Fruit fly (Drosophila melanogaster) whole organism, embryonic: ENCODE results near the gene CG3342.

Source experiments
- Blimp-1 ChIP-seq: fragments of 200-800 bp; sonication (Bioruptor generic); optimal IDR thresholded peaks from 3 replicates; lab custom pipeline; 2018; ENCODE audit warnings: missing biosample characterization, missing genetic modification characterization, mild to moderate bottlenecking, moderate library complexity, missing genetic modification reagents
- CG10543 ChIP-seq: fragments of 200-800 bp; sonication (Bioruptor generic); optimal IDR thresholded peaks from 3 replicates; lab custom pipeline; 2017; ENCODE audit warnings: missing biosample characterization, mild to moderate bottlenecking, missing genetic modification characterization, moderate library complexity
- CG11504 ChIP-seq: fragments of 200-800 bp; sonication (Bioruptor generic); optimal IDR thresholded peaks from 3 replicates; lab custom pipeline; 2019; ENCODE audit warnings: missing biosample characterization, mild to moderate bottlenecking, missing genetic modification characterization, moderate library complexity
- CG13287 ChIP-seq: fragments of 200-800 bp; sonication (Bioruptor generic); IDR thresholded peaks from 2 replicates; pipeline ENCODE4 v1.3.6; 2022; ENCODE audit warnings: missing biosample characterization, missing genetic modification characterization; ENCODE audit not compliant: partially characterized antibody
- CG14441 ChIP-seq: fragments of 200-800 bp; sonication (Bioruptor generic); IDR thresholded peaks from 2 replicates; pipeline ENCODE4 v1.3.6; 2022; ENCODE audit warnings: missing biosample characterization, missing genetic modification characterization
- CG14667 ChIP-seq: fragments of 200-800 bp; sonication (Bioruptor generic); IDR thresholded peaks from 2 replicates; pipeline ENCODE4 v1.3.6; 2022; ENCODE audit warnings: missing biosample characterization, missing genetic modification characterization
- CG14710 ChIP-seq: fragments of 200-800 bp; sonication (Bioruptor generic); optimal IDR thresholded peaks from 3 replicates; lab custom pipeline; 2019; ENCODE audit warnings: missing biosample characterization, mild to moderate bottlenecking, missing genetic modification characterization, moderate library complexity
- CG17802 ChIP-seq: fragments of 200-800 bp; sonication (Bioruptor generic); optimal IDR thresholded peaks from 2 replicates; lab custom pipeline; 2018; ENCODE audit warnings: missing biosample characterization, mild to moderate bottlenecking, missing genetic modification characterization, moderate library complexity
- CG2202 ChIP-seq: fragments of 200-800 bp; sonication (Bioruptor generic); optimal IDR thresholded peaks from 2 replicates; lab custom pipeline; 2018; ENCODE audit warnings: missing biosample characterization, mild to moderate bottlenecking, missing genetic modification characterization
- CG30020 ChIP-seq: fragments of 200-800 bp; optimal IDR thresholded peaks from 2 replicates; lab custom pipeline; 2019; ENCODE audit warnings: missing biosample characterization, mild to moderate bottlenecking, missing genetic modification characterization, moderate library complexity
- CG30403 ChIP-seq: fragments of 200-800 bp; sonication (Bioruptor generic); optimal IDR thresholded peaks from 3 replicates; lab custom pipeline; 2016; ENCODE audit warnings: missing biosample characterization, missing genetic modification characterization
- CG3407 ChIP-seq: fragments of 200-800 bp; sonication (Bioruptor generic); optimal IDR thresholded peaks from 2 replicates; lab custom pipeline; 2018; ENCODE audit warnings: missing biosample characterization, mild to moderate bottlenecking, missing genetic modification characterization
- CG3847 ChIP-seq: fragments of 200-800 bp; sonication (Bioruptor generic); IDR thresholded peaks from 2 replicates; pipeline ENCODE4 v1.3.6; 2022; ENCODE audit warnings: missing biosample characterization, missing genetic modification characterization
- CG4617 ChIP-seq: fragments of 200-800 bp; sonication (Bioruptor generic); optimal IDR thresholded peaks from 3 replicates; lab custom pipeline; 2016; ENCODE audit warnings: missing biosample characterization, missing genetic modification characterization, borderline replicate concordance
- CG6854 ChIP-seq: fragments of 200-800 bp; sonication (Bioruptor generic); optimal IDR thresholded peaks from 3 replicates; lab custom pipeline; 2017; ENCODE audit warnings: missing biosample characterization, mild to moderate bottlenecking, missing genetic modification characterization
- CG7271 ChIP-seq: fragments of 200-800 bp; sonication (Bioruptor generic); optimal IDR thresholded peaks from 2 replicates; lab custom pipeline; 2018; ENCODE audit warnings: missing biosample characterization, mild to moderate bottlenecking, missing genetic modification characterization, moderate library complexity
- CG7357 ChIP-seq: fragments of 200-800 bp; sonication (Bioruptor generic); IDR thresholded peaks from 3 replicates; pipeline ENCODE4 v1.3.6; 2022; ENCODE audit warnings: missing biosample characterization, missing genetic modification characterization
- CG8765 ChIP-seq: fragments of 200-800 bp; sonication (Bioruptor generic); IDR thresholded peaks from 2 replicates; pipeline ENCODE4 v1.3.6; 2022; ENCODE audit warnings: missing biosample characterization, missing genetic modification characterization
- CG8924 ChIP-seq: fragments of 200-800 bp; optimal IDR thresholded peaks from 3 replicates; lab custom pipeline; 2019; ENCODE audit warnings: missing biosample characterization, mild to moderate bottlenecking, missing genetic modification characterization, moderate library complexity
- CG9797 ChIP-seq: fragments of 200-800 bp; sonication (Bioruptor generic); optimal IDR thresholded peaks from 3 replicates; lab custom pipeline; 2018; ENCODE audit warnings: missing biosample characterization, mild to moderate bottlenecking, missing genetic modification characterization
- CoRest ChIP-seq: fragments of 200-800 bp; sonication (Bioruptor generic); optimal IDR thresholded peaks from 3 replicates; lab custom pipeline; 2018; ENCODE audit warnings: missing biosample characterization, mild to moderate bottlenecking, missing genetic modification characterization, moderate library complexity
- D ChIP-seq, 2 experiments: fragments of 200-800 bp in 1 of 2; fragments of >200 bp in 1 of 2; sonication (Bioruptor generic) in 1 of 2; optimal IDR thresholded peaks; 2 replicates in 1 of 2; 3 replicates in 1 of 2; lab custom pipeline; 2017; ENCODE audit warnings: mild to moderate bottlenecking in 1 of 2, missing biosample characterization in 1 of 2, missing genetic modification characterization in 1 of 2, missing genetic modification reagents in 1 of 2
- Deaf1 ChIP-seq: fragments of 200-800 bp; optimal IDR thresholded peaks from 3 replicates; lab custom pipeline; 2019; ENCODE audit warnings: missing biosample characterization, mild to moderate bottlenecking, missing genetic modification characterization, moderate library complexity
- Dip3 ChIP-seq: fragments of 200-800 bp; sonication (Bioruptor generic); optimal IDR thresholded peaks from 3 replicates; lab custom pipeline; 2016; ENCODE audit warnings: missing biosample characterization, missing genetic modification characterization
- Drgx ChIP-seq: fragments of 200-800 bp; sonication (Bioruptor generic); IDR thresholded peaks from 2 replicates; pipeline ENCODE4 v1.3.6; 2022; ENCODE audit warnings: missing biosample characterization, missing genetic modification characterization
- H2.0 ChIP-seq: fragments of 200-800 bp; sonication (Bioruptor generic); IDR thresholded peaks from 2 replicates; pipeline ENCODE4 v1.3.6; 2022; ENCODE audit warnings: missing biosample characterization, missing genetic modification characterization
- Hand ChIP-seq: fragments of 200-800 bp; sonication (Bioruptor generic); optimal IDR thresholded peaks from 2 replicates; lab custom pipeline; 2017; ENCODE audit warnings: mild to moderate bottlenecking, missing biosample characterization, missing genetic modification reagents, missing genetic modification characterization
- MBD-R2 ChIP-seq: fragments of 200-800 bp; sonication (Bioruptor generic); IDR thresholded peaks from 2 replicates; pipeline ENCODE4 v1.3.6; 2022; ENCODE audit warnings: missing biosample characterization, missing genetic modification characterization
- MESR4 ChIP-seq: fragments of 200-800 bp; sonication (Bioruptor generic); optimal IDR thresholded peaks from 2 replicates; lab custom pipeline; 2018; ENCODE audit warnings: missing biosample characterization, mild to moderate bottlenecking, missing genetic modification characterization, moderate library complexity
- NK7.1 ChIP-seq: fragments of 200-800 bp; sonication (Bioruptor generic); optimal IDR thresholded peaks from 3 replicates; lab custom pipeline; 2016; ENCODE audit warnings: missing biosample characterization, missing genetic modification characterization
- Ravus ChIP-seq: fragments of 200-800 bp; sonication (Bioruptor generic); IDR thresholded peaks from 2 replicates; pipeline ENCODE4 v1.3.6; 2022; ENCODE audit warnings: missing biosample characterization, missing genetic modification characterization
- Sox100B ChIP-seq: fragments of 200-800 bp; sonication (Bioruptor generic); optimal IDR thresholded peaks from 3 replicates; lab custom pipeline; 2018; ENCODE audit warnings: missing biosample characterization, mild to moderate bottlenecking, missing genetic modification characterization
- Taf1 ChIP-seq: fragments of 200-800 bp; sonication (Bioruptor generic); IDR thresholded peaks from 2 replicates; pipeline ENCODE4 v1.3.6; 2022; ENCODE audit warnings: missing biosample characterization, missing genetic modification characterization
- abd-A ChIP-seq: fragments of 200-800 bp; sonication (Bioruptor generic); optimal IDR thresholded peaks from 3 replicates; lab custom pipeline; 2019; ENCODE audit warnings: missing biosample characterization, mild to moderate bottlenecking, missing genetic modification characterization, moderate library complexity
- aop ChIP-seq: fragments of 200-800 bp; sonication (Bioruptor generic); IDR thresholded peaks from 2 replicates; pipeline ENCODE4 v1.3.6; 2022; ENCODE audit warnings: missing biosample characterization, missing genetic modification characterization
- dmrt11E ChIP-seq: fragments of 200-800 bp; sonication (Bioruptor generic); optimal IDR thresholded peaks from 3 replicates; lab custom pipeline; 2018; ENCODE audit warnings: missing biosample characterization, mild to moderate bottlenecking, missing genetic modification characterization, moderate library complexity
- gce ChIP-seq: fragments of 200-800 bp; sonication (Bioruptor generic); IDR thresholded peaks from 3 replicates; pipeline ENCODE4 v1.3.6; 2022; ENCODE audit warnings: missing biosample characterization, missing genetic modification characterization
- gem ChIP-seq: fragments of 200-800 bp; sonication (Bioruptor generic); optimal IDR thresholded peaks from 2 replicates; lab custom pipeline; 2019; ENCODE audit warnings: missing biosample characterization, mild to moderate bottlenecking, missing genetic modification characterization, moderate library complexity
- grn ChIP-seq: fragments of 200-800 bp; sonication (Bioruptor generic); optimal IDR thresholded peaks from 3 replicates; lab custom pipeline; 2017; ENCODE audit warnings: missing biosample characterization, missing genetic modification characterization
- kah ChIP-seq: fragments of 200-800 bp; sonication (Bioruptor generic); optimal IDR thresholded peaks from 2 replicates; lab custom pipeline; 2018; ENCODE audit warnings: missing biosample characterization, mild to moderate bottlenecking, missing genetic modification characterization
- lola ChIP-seq, 3 experiments: fragments of >200 bp in 2 of 3; fragments of 200-800 bp in 1 of 3; sonication (Bioruptor generic) in 1 of 3; optimal IDR thresholded peaks; 2 replicates each; lab custom pipeline; 2017 to 2019; ENCODE audit warnings: missing biosample characterization in 3 of 3, missing genetic modification characterization in 3 of 3, mild to moderate bottlenecking in 1 of 3, moderate library complexity in 1 of 3
- lov ChIP-seq, 2 experiments: fragments of 200-800 bp in 1 of 2; fragments of >200 bp in 1 of 2; sonication (Bioruptor generic) in 1 of 2; IDR thresholded peaks in 1 of 2; optimal IDR thresholded peaks in 1 of 2; 2 replicates in 1 of 2; 3 replicates in 1 of 2; pipeline versions ENCODE4 v1.3.6 to Lab custom; 2017 to 2022; ENCODE audit warnings: missing biosample characterization in 1 of 2, missing genetic modification characterization in 1 of 2
- pzg ChIP-seq: fragments of 200-800 bp; sonication (Bioruptor generic); optimal IDR thresholded peaks from 3 replicates; lab custom pipeline; 2018; ENCODE audit warnings: missing biosample characterization, mild to moderate bottlenecking, missing genetic modification characterization, moderate library complexity
- row ChIP-seq: fragments of 200-800 bp; sonication (Bioruptor generic); IDR thresholded peaks from 3 replicates; pipeline ENCODE4 v1.3.6; 2022; ENCODE audit warnings: missing biosample characterization, missing genetic modification characterization
- sens-2 ChIP-seq: fragments of 200-800 bp; sonication (Bioruptor generic); IDR thresholded peaks from 2 replicates; pipeline ENCODE4 v1.3.6; 2022; ENCODE audit warnings: missing biosample characterization, missing genetic modification characterization
- ssp ChIP-seq: fragments of 200-800 bp; sonication (Bioruptor generic); IDR thresholded peaks from 2 replicates; pipeline ENCODE4 v1.3.6; 2022; ENCODE audit warnings: missing biosample characterization, missing genetic modification characterization
- stwl ChIP-seq: fragments of 200-800 bp; sonication (Bioruptor generic); optimal IDR thresholded peaks from 3 replicates; lab custom pipeline; 2018; ENCODE audit warnings: missing biosample characterization, mild to moderate bottlenecking, missing genetic modification characterization, moderate library complexity
- zen ChIP-seq: fragments of 200-800 bp; sonication (Bioruptor generic); optimal IDR thresholded peaks from 3 replicates; lab custom pipeline; 2018; ENCODE audit warnings: missing biosample characterization, mild to moderate bottlenecking, missing genetic modification characterization, moderate library complexity
- zen2 ChIP-seq: fragments of 200-800 bp; sonication (Bioruptor generic); IDR thresholded peaks from 3 replicates; pipeline ENCODE4 v1.3.6; 2022; ENCODE audit warnings: missing biosample characterization, missing genetic modification characterization; ENCODE audit not compliant: partially characterized antibody

Gene CG3342

DNA sequence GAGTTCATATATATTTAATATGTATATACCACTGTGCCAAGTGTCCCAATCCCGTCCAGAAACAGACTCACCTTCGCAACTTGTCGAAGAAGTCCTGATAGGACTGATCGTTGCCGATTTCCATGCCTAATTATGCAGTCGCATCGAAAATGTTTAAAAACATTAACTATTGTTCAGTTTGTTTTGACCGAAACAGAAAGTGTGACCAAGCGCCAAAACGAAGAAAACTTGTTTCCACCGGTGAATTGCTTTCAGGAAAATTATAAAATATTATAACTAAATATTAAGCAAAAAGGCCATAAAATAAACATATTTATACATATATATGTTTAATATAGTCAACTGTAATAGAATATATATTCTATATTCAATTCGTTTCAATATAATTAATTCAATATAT lies at the start of gene CG3342:
TSS of gene CG3342 (minus strand) at position 209 of the 400 bp plus-strand sequence.
- TF ChIP-seq CG13287 (GFP tag; lab: Robert Waterston, UW) (no peak), aop (no peak), CG14441 (GFP tag; lab: Robert Waterston, UW) (peak; percentile 73), sens-2 (GFP tag; lab: Robert Waterston, UW) (no peak), CG8924 (tag; lab: Kevin White, UChicago) (peak; percentile 17), CG9797 (GFP tag; lab: Kevin White, UChicago) (peak; percentile 9), MBD-R2 (GFP tag; lab: Robert Waterston, UW) (peak; percentile 52), CG4617 (GFP tag; lab: Kevin White, UChicago) (peak; percentile 6), pzg (GFP tag; lab: Kevin White, UChicago) (peak; percentile 4), H2.0 (GFP tag; lab: Robert Waterston, UW) (no peak), grn (no peak), CG2202 (tag; lab: Kevin White, UChicago) (no peak), CG11504 (tag; lab: Kevin White, UChicago) (peak; percentile 8), row (GFP tag; lab: Robert Waterston, UW) (peak; percentile 46; the same call in 2 of the 3 replicates), Ravus (GFP tag; lab: Robert Waterston, UW) (no peak), Taf1 (GFP tag; lab: Robert Waterston, UW) (no peak), Hand (GFP tag; lab: Kevin White, UChicago) (no peak), Blimp-1 (GFP tag; lab: Kevin White, UChicago) (no peak), D (optimal IDR thresholded peaks at IDR 0.05; lab: Kevin White, UChicago) (no peak), D (GFP tag; optimal IDR thresholded peaks at IDR 0.05; lab: Kevin White, UChicago) (no peak), CG30020 (tag; lab: Kevin White, UChicago) (peak; percentile 47), CG14710 (tag; lab: Kevin White, UChicago) (peak; percentile 41), CG3407 (GFP tag; lab: Kevin White, UChicago) (no peak), gem (tag; lab: Kevin White, UChicago) (peak; percentile 21), ssp (peak; percentile 57), CG30403 (no peak), CG7357 (GFP tag; lab: Robert Waterston, UW) (peak; percentile 71; the same call in 2 of the 3 replicates), MESR4 (GFP tag; lab: Kevin White, UChicago) (peak; percentile 5), abd-A (no peak), lola (GFP tag; optimal IDR thresholded peaks at IDR 0.05; lab: Kevin White, UChicago) (no peak), CG7271 (no peak), Drgx (GFP tag; lab: Robert Waterston, UW) (no peak), Sox100B (GFP tag; lab: Kevin White, UChicago) (no peak), stwl (tag; lab: Kevin White, UChicago) (peak; percentile 36), CG8765 (no peak), zen2 (GFP tag; lab: Robert Waterston, UW) (no peak)

DNA sequence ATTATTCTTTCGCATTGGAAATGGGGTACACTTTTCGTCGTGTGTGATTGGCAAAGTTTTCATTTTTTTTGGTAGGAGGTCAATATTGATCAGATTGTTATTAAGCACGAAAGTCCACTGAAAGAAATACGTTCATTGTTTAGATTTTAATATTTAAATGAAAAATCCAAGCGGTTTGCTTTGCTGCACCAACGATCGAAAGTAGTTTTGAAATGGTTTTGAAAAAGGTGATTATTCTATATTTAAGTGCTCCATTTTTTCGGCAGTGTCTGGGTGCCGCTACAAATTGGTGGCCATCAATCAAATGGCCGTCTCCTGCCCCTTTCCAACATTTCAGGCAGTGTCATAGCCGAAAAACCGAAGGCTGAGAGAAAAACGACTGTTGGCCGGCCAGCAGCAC lies 46.8 kb upstream of the CG3342 start:
- TF ChIP-seq CoRest (peak; percentile 12), kah (no peak), NK7.1 (no peak), CG13287 (GFP tag; lab: Robert Waterston, UW) (no peak), CG17802 (tag; lab: Kevin White, UChicago) (no peak), CG14667 (GFP tag; lab: Robert Waterston, UW) (0 out of 2 replicates have a peak, but pooled peaks have one; percentile 17), gce (GFP tag; lab: Robert Waterston, UW) (0 out of 3 replicates have a peak, but pooled peaks have one; percentile 29), zen (tag; lab: Kevin White, UChicago) (no peak), dmrt11E (tag; lab: Kevin White, UChicago) (no peak), Dip3 (no peak), Sox100B (GFP tag; lab: Kevin White, UChicago) (no peak), CG6854 (GFP tag; lab: Kevin White, UChicago) (no peak), Deaf1 (tag; lab: Kevin White, UChicago) (no peak), lov (optimal IDR thresholded peaks at IDR 0.05; lab: Kevin White, UChicago) (no peak), lov (GFP tag; IDR thresholded peaks at IDR 0.05; lab: Robert Waterston, UW) (no peak), CG3847 (GFP tag; lab: Robert Waterston, UW) (peak; percentile 35; the same call in 1 of the 2 replicates), CG10543 (no peak), MBD-R2 (GFP tag; lab: Robert Waterston, UW) (no peak)
